Worm (Caenorhabditis elegans): ENCODE data around the gene F15G9.5.

ce11 chrX:9761266-9761665 lies 23.6 kb upstream of the F15G9.5 start, which contains the start of gene T09B9.3:
- TF ChIP-seq lin-39 (tag; optimal IDR thresholded peaks at IDR 0.05), result no peak
- TF ChIP-seq unc-62 (GFP tag; optimal IDR thresholded peaks at IDR 0.05), result no peak
- TF ChIP-seq egl-27 (tag; optimal IDR thresholded peaks at IDR 0.05), result no peak
- no peak for TF ChIP-seq egl-5 (tag; optimal IDR thresholded peaks at IDR 0.05)
- TF ChIP-seq nhr-76 (tag; optimal IDR thresholded peaks at IDR 0.05), result no peak
- no peak for TF ChIP-seq jun-1 (tag; optimal IDR thresholded peaks at IDR 0.05)
- TF ChIP-seq lin-15B (tag; optimal IDR thresholded peaks at IDR 0.05), result no peak
- TF ChIP-seq pha-4 (tag; optimal IDR thresholded peaks at IDR 0.05), result no peak
- TF ChIP-seq tbx-2 (tag; optimal IDR thresholded peaks at IDR 0.05), result no peak
